Worm (Caenorhabditis elegans) whole organism, young adult: ENCODE results near the gene C45B2.1.

Experiments used
- ceh-27 ChIP-seq: fragments of 200-800 bp; sonication (Bioruptor generic); optimal IDR thresholded peaks from 2 replicates; lab custom pipeline; 2018; ENCODE audit warnings: mild to moderate bottlenecking, missing genetic modification characterization, moderate library complexity, missing compliant biosample characterization
- gei-17 ChIP-seq: fragments of 200-800 bp; sonication (Bioruptor generic); optimal IDR thresholded peaks from 2 replicates; lab custom pipeline; 2018; ENCODE audit warnings: mild to moderate bottlenecking, missing genetic modification characterization, missing compliant biosample characterization
- nhr-80 ChIP-seq: sonication (generic microtip); optimal IDR thresholded peaks from 2 replicates; lab custom pipeline; 2016; ENCODE audit warnings: missing genetic modification characterization, missing compliant biosample characterization
- nhr-90 ChIP-seq: sonication (generic microtip); optimal IDR thresholded peaks from 2 replicates; lab custom pipeline; 2016; ENCODE audit warnings: missing genotype, mild to moderate bottlenecking, missing genetic modification characterization, missing compliant biosample characterization
- unc-62 ChIP-seq: fragments of 150-350 bp; optimal IDR thresholded peaks from 2 replicates; lab custom pipeline; 2014; ENCODE audit warnings: missing biosample characterization, missing genetic modification reagents, missing genetic modification characterization
- ztf-6 ChIP-seq: fragments of 200-800 bp; sonication (Bioruptor generic); IDR thresholded peaks from 2 replicates; pipeline ENCODE4 v1.3.6; 2022; ENCODE audit warnings: missing genetic modification reagents, missing genetic modification characterization, missing compliant biosample characterization

- TF ChIP-seq ztf-6 (GFP tag; lab: Robert Waterston, UW) (no peak), unc-62 (no peak), ceh-27 (no peak), gei-17 (GFP tag; lab: Kevin White, UChicago) (no peak), nhr-80 (tag; lab: Kevin White, UChicago) (no peak), nhr-90 (tag; lab: Kevin White, UChicago) (no peak)
Observed at ce11 chrX:6087676-6088075, 1.8 kb downstream of the C45B2.1 start, which contains the start of gene C45B2.8.
